Fruit fly (Drosophila melanogaster): ENCODE measurements around the gene gkt.

dm6 chr2L:3120820-3121219 is 38.9 kb upstream of the gkt start:
- no peak for TF ChIP-seq insv (optimal IDR thresholded peaks at IDR 0.05)
- TF ChIP-seq h (optimal IDR thresholded peaks at IDR 0.05), result no peak
- no peak for TF ChIP-seq psq (optimal IDR thresholded peaks at IDR 0.05)

Data from Kc167 (cell line).